Fruit fly (Drosophila melanogaster) whole organism, embryonic: Measurements from ENCODE around the gene Pnn.

Source experiments
- Abd-B ChIP-seq: fragments of 200-800 bp; sonication (Bioruptor generic); optimal IDR thresholded peaks from 2 replicates; lab custom pipeline; 2018; ENCODE audit warnings: missing biosample characterization, mild to moderate bottlenecking, missing genetic modification characterization, moderate library complexity
- Bdp1 ChIP-seq: fragments of 200-800 bp; sonication (Bioruptor generic); optimal IDR thresholded peaks from 3 replicates; lab custom pipeline; 2016; ENCODE audit warnings: missing biosample characterization, missing genetic modification characterization
- Bteb2 ChIP-seq: fragments of 200-800 bp; sonication (Bioruptor generic); optimal IDR thresholded peaks from 2 replicates; lab custom pipeline; 2016; ENCODE audit warnings: missing biosample characterization, missing genetic modification characterization
- CG10274 ChIP-seq: fragments of 200-800 bp; sonication (Bioruptor generic); optimal IDR thresholded peaks from 3 replicates; lab custom pipeline; 2017; ENCODE audit warnings: missing biosample characterization, mild to moderate bottlenecking, missing genetic modification characterization
- CG11504 ChIP-seq: fragments of 200-800 bp; sonication (Bioruptor generic); optimal IDR thresholded peaks from 3 replicates; lab custom pipeline; 2019; ENCODE audit warnings: missing biosample characterization, mild to moderate bottlenecking, missing genetic modification characterization, moderate library complexity
- CG12219 ChIP-seq: fragments of 200-800 bp; sonication (Bioruptor generic); optimal IDR thresholded peaks from 3 replicates; lab custom pipeline; 2018; ENCODE audit warnings: missing biosample characterization, mild to moderate bottlenecking, missing genetic modification characterization
- CG13123 ChIP-seq: fragments of 200-800 bp; sonication (Bioruptor generic); optimal IDR thresholded peaks from 2 replicates; lab custom pipeline; 2016; ENCODE audit warnings: missing biosample characterization, missing genetic modification characterization
- CG13424 ChIP-seq: fragments of 200-800 bp; sonication (Bioruptor generic); optimal IDR thresholded peaks from 2 replicates; lab custom pipeline; 2019; ENCODE audit warnings: missing biosample characterization, mild to moderate bottlenecking, missing genetic modification characterization, moderate library complexity
- CG14014 ChIP-seq: fragments of 200-800 bp; sonication (Bioruptor generic); IDR thresholded peaks from 2 replicates; pipeline ENCODE4 v1.3.6; 2022; ENCODE audit warnings: missing biosample characterization, missing genetic modification characterization
- CG15269 ChIP-seq: fragments of 200-800 bp; sonication (Bioruptor generic); optimal IDR thresholded peaks from 2 replicates; lab custom pipeline; 2018; ENCODE audit warnings: missing biosample characterization, mild to moderate bottlenecking, missing genetic modification characterization, moderate library complexity
- CG15514 ChIP-seq: fragments of 200-800 bp; sonication (Bioruptor generic); optimal IDR thresholded peaks from 3 replicates; lab custom pipeline; 2017; ENCODE audit warnings: missing biosample characterization, missing genetic modification characterization, mild to moderate bottlenecking, moderate library complexity, missing genetic modification reagents
- CG16863 ChIP-seq: fragments of 200-800 bp; sonication (Bioruptor generic); optimal IDR thresholded peaks from 3 replicates; lab custom pipeline; 2016; ENCODE audit warnings: missing biosample characterization, missing genetic modification characterization
- CG17912 ChIP-seq: fragments of 200-800 bp; sonication (Bioruptor generic); optimal IDR thresholded peaks from 2 replicates; lab custom pipeline; 2018; ENCODE audit warnings: missing biosample characterization, mild to moderate bottlenecking, missing genetic modification characterization
- CG18599 ChIP-seq: fragments of 200-800 bp; sonication (Bioruptor generic); optimal IDR thresholded peaks from 3 replicates; lab custom pipeline; 2017; ENCODE audit warnings: missing biosample characterization, missing genetic modification characterization, mild to moderate bottlenecking, moderate library complexity, missing genetic modification reagents
- CG2712 ChIP-seq: fragments of 200-800 bp; optimal IDR thresholded peaks from 3 replicates; lab custom pipeline; 2019; ENCODE audit warnings: missing biosample characterization, mild to moderate bottlenecking, missing genetic modification characterization, moderate library complexity
- CG4282 ChIP-seq: fragments of 200-800 bp; sonication (Bioruptor generic); optimal IDR thresholded peaks from 2 replicates; lab custom pipeline; 2016; ENCODE audit warnings: missing biosample characterization, missing genetic modification characterization
- CG5953 ChIP-seq: fragments of 200-800 bp; sonication (Bioruptor generic); IDR thresholded peaks from 2 replicates; pipeline ENCODE4 v1.3.6; 2022; ENCODE audit warnings: missing biosample characterization, missing genetic modification characterization
- CG6254 ChIP-seq: fragments of 200-800 bp; sonication (Bioruptor generic); optimal IDR thresholded peaks from 3 replicates; lab custom pipeline; 2017; ENCODE audit warnings: mild to moderate bottlenecking, missing biosample characterization, missing genetic modification reagents, missing genetic modification characterization
- CG6654 ChIP-seq: fragments of 200-800 bp; sonication (Bioruptor generic); optimal IDR thresholded peaks from 2 replicates; lab custom pipeline; 2017; ENCODE audit warnings: missing biosample characterization, mild to moderate bottlenecking, missing genetic modification characterization
- CG6765 ChIP-seq: fragments of 200-800 bp; sonication (Bioruptor generic); optimal IDR thresholded peaks from 3 replicates; lab custom pipeline; 2017; ENCODE audit warnings: missing biosample characterization, mild to moderate bottlenecking, missing genetic modification characterization
- CG7357 ChIP-seq: fragments of 200-800 bp; sonication (Bioruptor generic); IDR thresholded peaks from 3 replicates; pipeline ENCODE4 v1.3.6; 2022; ENCODE audit warnings: missing biosample characterization, missing genetic modification characterization
- CG8359 ChIP-seq: fragments of 200-800 bp; sonication (Bioruptor generic); optimal IDR thresholded peaks from 2 replicates; lab custom pipeline; 2017; ENCODE audit warnings: missing biosample characterization, mild to moderate bottlenecking, missing genetic modification characterization, borderline replicate concordance
- CG9932 ChIP-seq: fragments of 200-800 bp; sonication (Bioruptor generic); IDR thresholded peaks from 2 replicates; pipeline ENCODE4 v1.3.6; 2022; ENCODE audit warnings: missing biosample characterization, missing genetic modification characterization
- D ChIP-seq, 2 experiments: fragments of 200-800 bp in 1 of 2; fragments of >200 bp in 1 of 2; sonication (Bioruptor generic) in 1 of 2; optimal IDR thresholded peaks; 2 replicates in 1 of 2; 3 replicates in 1 of 2; lab custom pipeline; 2017; ENCODE audit warnings: mild to moderate bottlenecking in 1 of 2, missing biosample characterization in 1 of 2, missing genetic modification characterization in 1 of 2, missing genetic modification reagents in 1 of 2
- Dad ChIP-seq: fragments of 200-800 bp; sonication (Bioruptor generic); optimal IDR thresholded peaks from 3 replicates; lab custom pipeline; 2016; ENCODE audit warnings: missing biosample characterization, missing genetic modification characterization
- Dip2 ChIP-seq: fragments of 200-800 bp; sonication (Bioruptor generic); IDR thresholded peaks from 2 replicates; pipeline ENCODE4 v1.3.6; 2022; ENCODE audit warnings: missing biosample characterization, missing genetic modification characterization
- Elba2 ChIP-seq: fragments of 200-800 bp; sonication (Bioruptor generic); optimal IDR thresholded peaks from 3 replicates; lab custom pipeline; 2016; ENCODE audit warnings: missing biosample characterization, missing genetic modification characterization
- Ets97D ChIP-seq: fragments of 200-800 bp; sonication (Bioruptor generic); optimal IDR thresholded peaks from 3 replicates; lab custom pipeline; 2016; ENCODE audit warnings: missing biosample characterization, missing genetic modification characterization
- GATAe ChIP-seq: fragments of 200-800 bp; sonication (Bioruptor generic); conservative IDR thresholded peaks from 2 replicates; pipeline ENCODE4 v1.3.6; 2022; ENCODE audit warnings: missing biosample characterization, missing genetic modification characterization
- HLH54F ChIP-seq: fragments of 200-800 bp; sonication (Bioruptor generic); optimal IDR thresholded peaks from 3 replicates; lab custom pipeline; 2016; ENCODE audit warnings: missing biosample characterization, missing genetic modification characterization
- Hey ChIP-seq: fragments of 200-800 bp; sonication (Bioruptor generic); optimal IDR thresholded peaks from 3 replicates; lab custom pipeline; 2018; ENCODE audit warnings: missing biosample characterization, mild to moderate bottlenecking, missing genetic modification characterization
- Hr39 ChIP-seq: fragments of >200 bp; optimal IDR thresholded peaks from 2 replicates; lab custom pipeline; 2017
- Oaz ChIP-seq: fragments of 200-800 bp; sonication (Bioruptor generic); IDR thresholded peaks from 2 replicates; pipeline ENCODE4 v1.3.6; 2022; ENCODE audit warnings: missing biosample characterization, missing genetic modification characterization
- Scr ChIP-seq: fragments of 200-800 bp; sonication (Bioruptor generic); IDR thresholded peaks from 2 replicates; pipeline ENCODE4 v1.3.6; 2022; ENCODE audit warnings: missing biosample characterization, missing genetic modification characterization; ENCODE audit not compliant: partially characterized antibody
- Usf ChIP-seq: fragments of 200-800 bp; sonication (Bioruptor generic); optimal IDR thresholded peaks from 2 replicates; lab custom pipeline; 2017; ENCODE audit warnings: missing genotype, missing biosample characterization, missing genetic modification characterization
- al ChIP-seq: fragments of 200-800 bp; sonication (Bioruptor generic); IDR thresholded peaks from 2 replicates; pipeline ENCODE4 v1.3.6; 2022; ENCODE audit warnings: missing biosample characterization, missing genetic modification characterization
- crol ChIP-seq: fragments of 200-800 bp; sonication (Bioruptor generic); IDR thresholded peaks from 2 replicates; pipeline ENCODE4 v1.3.6; 2022; ENCODE audit warnings: missing biosample characterization, missing genetic modification characterization
- fd102C ChIP-seq: fragments of 200-800 bp; sonication (Bioruptor generic); optimal IDR thresholded peaks from 2 replicates; lab custom pipeline; 2018; ENCODE audit warnings: missing biosample characterization, mild to moderate bottlenecking, missing genetic modification characterization, moderate library complexity
- gcm2 ChIP-seq: fragments of 200-800 bp; sonication (Bioruptor generic); optimal IDR thresholded peaks from 2 replicates; lab custom pipeline; 2016; ENCODE audit warnings: missing biosample characterization, missing genetic modification characterization
- ham ChIP-seq: fragments of 200-800 bp; sonication (Bioruptor generic); IDR thresholded peaks from 2 replicates; pipeline ENCODE4 v1.3.6; 2022; ENCODE audit warnings: missing biosample characterization, missing genetic modification characterization
- jing ChIP-seq: fragments of 200-800 bp; sonication (Bioruptor generic); optimal IDR thresholded peaks from 2 replicates; lab custom pipeline; 2018; ENCODE audit warnings: missing biosample characterization, mild to moderate bottlenecking, missing genetic modification characterization
- lmd ChIP-seq: fragments of 200-800 bp; sonication (Bioruptor generic); IDR thresholded peaks from 2 replicates; pipeline ENCODE4 v1.3.6; 2022; ENCODE audit warnings: missing biosample characterization, missing genetic modification characterization
- odd ChIP-seq: fragments of 200-800 bp; sonication (Bioruptor generic); optimal IDR thresholded peaks from 2 replicates; lab custom pipeline; 2017; ENCODE audit warnings: missing biosample characterization, mild to moderate bottlenecking, missing genetic modification characterization
- org-1 ChIP-seq: fragments of 200-800 bp; sonication (Bioruptor generic); optimal IDR thresholded peaks from 2 replicates; lab custom pipeline; 2017; ENCODE audit warnings: missing biosample characterization, missing genetic modification characterization
- pros ChIP-seq: fragments of 200-800 bp; sonication (Bioruptor generic); optimal IDR thresholded peaks from 3 replicates; lab custom pipeline; 2019; ENCODE audit warnings: missing biosample characterization, mild to moderate bottlenecking, missing genetic modification characterization, moderate library complexity
- pum ChIP-seq: fragments of 200-800 bp; sonication (Bioruptor generic); optimal IDR thresholded peaks from 2 replicates; lab custom pipeline; 2016; ENCODE audit warnings: missing biosample characterization, missing genetic modification characterization
- repo ChIP-seq: fragments of 200-800 bp; sonication (Bioruptor generic); optimal IDR thresholded peaks from 2 replicates; lab custom pipeline; 2016; ENCODE audit warnings: missing biosample characterization, missing genetic modification characterization
- so ChIP-seq: fragments of 200-800 bp; sonication (Bioruptor generic); IDR thresholded peaks from 3 replicates; pipeline ENCODE4 v1.3.6; 2022; ENCODE audit warnings: missing biosample characterization, missing genetic modification characterization
- ssp ChIP-seq: fragments of 200-800 bp; sonication (Bioruptor generic); IDR thresholded peaks from 2 replicates; pipeline ENCODE4 v1.3.6; 2022; ENCODE audit warnings: missing biosample characterization, missing genetic modification characterization
- stwl ChIP-seq: fragments of 200-800 bp; sonication (Bioruptor generic); optimal IDR thresholded peaks from 3 replicates; lab custom pipeline; 2018; ENCODE audit warnings: missing biosample characterization, mild to moderate bottlenecking, missing genetic modification characterization, moderate library complexity
- tgo ChIP-seq: fragments of 200-800 bp; sonication (Bioruptor generic); IDR thresholded peaks from 3 replicates; pipeline ENCODE4 v1.3.6; 2022; ENCODE audit warnings: missing biosample characterization, missing genetic modification characterization
- tx ChIP-seq: fragments of 200-800 bp; sonication (Bioruptor generic); optimal IDR thresholded peaks from 2 replicates; lab custom pipeline; 2016; ENCODE audit warnings: missing biosample characterization, missing genetic modification characterization

The Pnn gene

DNA sequence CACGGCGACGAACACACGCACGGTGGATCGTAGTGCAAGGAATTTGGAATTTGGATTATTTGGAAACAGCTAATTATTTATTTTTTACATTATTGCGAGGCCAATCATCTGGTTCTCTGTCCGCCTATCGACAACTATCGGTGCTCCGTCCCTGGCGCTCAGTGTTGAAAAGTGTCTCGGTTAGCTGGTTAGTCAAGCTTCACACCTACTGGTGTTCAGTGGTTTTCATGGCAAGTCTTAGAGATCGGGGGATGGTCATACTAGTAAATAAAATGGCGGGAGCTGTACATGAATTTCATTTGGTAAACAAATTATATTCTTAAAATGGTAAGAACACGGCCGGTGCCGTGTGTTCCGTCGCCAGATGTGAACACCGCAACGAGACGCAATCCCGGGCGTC lies 29.8 kb upstream of the Pnn start, which contains the start of the genes trbd and dmt (continued):
- TF ChIP-seq Bdp1 (GFP tag; lab: Kevin White, UChicago) (peak; percentile 55), Bteb2 (GFP tag; lab: Kevin White, UChicago) (peak; percentile 42), CG18599 (no peak), fd102C (peak; percentile 55), stwl (no peak), CG13424 (no peak), org-1 (GFP tag; lab: Kevin White, UChicago) (no peak), CG15514 (GFP tag; lab: Kevin White, UChicago) (peak; percentile 92), CG2712 (tag; lab: Kevin White, UChicago) (no peak), HLH54F (GFP tag; lab: Kevin White, UChicago) (peak; percentile 74), CG6654 (GFP tag; lab: Kevin White, UChicago) (no peak), CG4282 (GFP tag; lab: Kevin White, UChicago) (peak; percentile 57), CG5953 (no peak), crol (GFP tag; lab: Robert Waterston, UW) (no peak), CG15269 (tag; lab: Kevin White, UChicago) (no peak), lmd (GFP tag; lab: Robert Waterston, UW) (no peak), Elba2 (GFP tag; lab: Kevin White, UChicago) (peak; percentile 72), tgo (GFP tag; lab: Robert Waterston, UW) (no peak), repo (GFP tag; lab: Kevin White, UChicago) (peak; percentile 41), CG7357 (GFP tag; lab: Robert Waterston, UW) (no peak), CG14014 (GFP tag; lab: Robert Waterston, UW) (no peak), Usf (GFP tag; lab: Kevin White, UChicago) (no peak), Hr39 (no peak), D (optimal IDR thresholded peaks at IDR 0.05; lab: Kevin White, UChicago) (no peak), D (GFP tag; optimal IDR thresholded peaks at IDR 0.05; lab: Kevin White, UChicago) (no peak), CG6765 (GFP tag; lab: Kevin White, UChicago) (no peak), Dip2 (GFP tag; lab: Robert Waterston, UW) (no peak), tx (GFP tag; lab: Kevin White, UChicago) (peak; percentile 58), CG11504 (no peak), CG6254 (GFP tag; lab: Kevin White, UChicago) (no peak), so (GFP tag; lab: Robert Waterston, UW) (no peak), CG12219 (GFP tag; lab: Kevin White, UChicago) (no peak), odd (GFP tag; lab: Kevin White, UChicago) (no peak), Ets97D (GFP tag; lab: Kevin White, UChicago) (peak; percentile 94), jing (GFP tag; lab: Kevin White, UChicago) (no peak), Abd-B (GFP tag; lab: Kevin White, UChicago) (no peak), Hey (tag; lab: Kevin White, UChicago) (no peak), Dad (GFP tag; lab: Kevin White, UChicago) (peak; percentile 66), CG16863 (GFP tag; lab: Kevin White, UChicago) (peak; percentile 52), pum (GFP tag; lab: Kevin White, UChicago) (peak; percentile 50), Oaz (GFP tag; lab: Robert Waterston, UW) (no peak), Scr (no peak), GATAe (no peak), ssp (GFP tag; lab: Robert Waterston, UW) (no peak), gcm2 (GFP tag; lab: Kevin White, UChicago) (peak; percentile 21), CG17912 (GFP tag; lab: Kevin White, UChicago) (peak; percentile 56), pros (GFP tag; lab: Kevin White, UChicago) (no peak), al (GFP tag; lab: Robert Waterston, UW) (no peak), CG9932 (GFP tag; lab: Robert Waterston, UW) (no peak), ham (no peak), CG10274 (GFP tag; lab: Kevin White, UChicago) (no peak), CG13123 (GFP tag; lab: Kevin White, UChicago) (peak; percentile 40), CG8359 (no peak)
